Worm (Caenorhabditis elegans) whole organism, L4 larva: ENCODE results near the gene lec-12.
A peak's percentile ranks its signal among the peaks of the same experiment; 100 is the strongest.

ENCODE experiments used
- F49E8.2 ChIP-seq: sonication (generic microtip); optimal IDR thresholded peaks from 2 replicates; lab custom pipeline; 2016; ENCODE audit warnings: missing compliant biosample characterization, mild to moderate bottlenecking, missing genetic modification characterization, borderline replicate concordance
- T20F7.1 ChIP-seq: fragments of 200-800 bp; sonication (Bioruptor generic); optimal IDR thresholded peaks from 2 replicates; lab custom pipeline; 2018; ENCODE audit warnings: mild to moderate bottlenecking, missing genetic modification characterization, missing compliant biosample characterization
- T26A8.4 ChIP-seq: fragments of 200-800 bp; sonication (Bioruptor generic); IDR thresholded peaks from 2 replicates; pipeline ENCODE4 v1.3.6; 2022; ENCODE audit warnings: missing genetic modification characterization, missing compliant biosample characterization
- Y5F2A.4 ChIP-seq: fragments of 200-800 bp; sonication (Bioruptor generic); optimal IDR thresholded peaks from 2 replicates; lab custom pipeline; 2018; ENCODE audit warnings: mild to moderate bottlenecking, missing genetic modification characterization, missing compliant biosample characterization
- aha-1 ChIP-seq: fragments of 150-350 bp; peaks from one replicate; lab custom pipeline; 2014; ENCODE audit warnings: missing biosample characterization, missing genetic modification characterization
- aly-2 ChIP-seq: sonication (generic microtip); optimal IDR thresholded peaks from 2 replicates; lab custom pipeline; 2018; ENCODE audit warnings: missing biosample characterization, missing genetic modification characterization
- ama-1 ChIP-seq: fragments of 150-350 bp; optimal IDR thresholded peaks from 2 replicates; lab custom pipeline; 2014; ENCODE audit warnings: inconsistent platforms, mixed read lengths
- ceh-20 ChIP-seq: fragments of 200-800 bp; sonication (Bioruptor generic); IDR thresholded peaks from 2 replicates; pipeline ENCODE4 v1.3.6; 2022; ENCODE audit warnings: missing genetic modification reagents, missing genetic modification characterization, missing compliant biosample characterization
- ceh-32 ChIP-seq: sonication (generic microtip); optimal IDR thresholded peaks from 2 replicates; lab custom pipeline; 2016; ENCODE audit warnings: mild to moderate bottlenecking, missing genetic modification characterization, missing compliant biosample characterization; ENCODE audit not compliant: poor library complexity
- ceh-82 ChIP-seq: sonication (generic microtip); optimal IDR thresholded peaks from 2 replicates; lab custom pipeline; 2017; ENCODE audit warnings: missing biosample characterization, missing genetic modification characterization
- ces-1 ChIP-seq: fragments of 150-350 bp; sonication (generic microtip); optimal IDR thresholded peaks from 4 replicates; lab custom pipeline; 2014; ENCODE audit warnings: missing biosample characterization, missing genetic modification reagents, missing genetic modification characterization
- daf-12 ChIP-seq: fragments of 150-350 bp; optimal IDR thresholded peaks from 2 replicates; lab custom pipeline; 2014; ENCODE audit warnings: missing biosample characterization, missing genetic modification reagents, missing genetic modification characterization
- daf-16 ChIP-seq, 3 experiments: sonication (generic microtip); optimal IDR thresholded peaks; 2 replicates each; lab custom pipeline; 2016 to 2017; ENCODE audit warnings: missing genetic modification characterization in 3 of 3, missing genetic modification reagents in 3 of 3, mild to moderate bottlenecking in 2 of 3, missing compliant biosample characterization in 2 of 3, missing biosample characterization in 1 of 3, moderate library complexity in 1 of 3
- dmd-6 ChIP-seq: fragments of 200-800 bp; sonication (Bioruptor generic); IDR thresholded peaks from 2 replicates; pipeline ENCODE4 v1.3.6; 2022; ENCODE audit warnings: missing genetic modification reagents, missing genetic modification characterization, missing compliant biosample characterization
- dmd-9 ChIP-seq: fragments of 200-800 bp; sonication (Bioruptor generic); IDR thresholded peaks from 2 replicates; pipeline ENCODE4 v1.3.6; 2022; ENCODE audit warnings: missing genetic modification reagents, missing genetic modification characterization, missing compliant biosample characterization
- dpl-1 ChIP-seq: fragments of 150-350 bp; optimal IDR thresholded peaks from 2 replicates; lab custom pipeline; 2014; ENCODE audit warnings: missing biosample characterization, missing genetic modification reagents, missing genetic modification characterization
- duxl-1 ChIP-seq: sonication (generic microtip); optimal IDR thresholded peaks from 2 replicates; lab custom pipeline; 2016; ENCODE audit warnings: mild to moderate bottlenecking, missing genetic modification characterization, moderate library complexity, missing compliant biosample characterization; ENCODE audit not compliant: poor library complexity
- dve-1 ChIP-seq: sonication (generic microtip); optimal IDR thresholded peaks from 2 replicates; lab custom pipeline; 2017; ENCODE audit warnings: antibody characterized with exemption, mild to moderate bottlenecking, missing genetic modification characterization, missing compliant biosample characterization; ENCODE audit not compliant: insufficient read depth
- egl-27 ChIP-seq: sonication (generic microtip); optimal IDR thresholded peaks from 3 replicates; lab custom pipeline; 2017; ENCODE audit warnings: missing biosample characterization, missing genetic modification reagents, missing genetic modification characterization
- fkh-10 ChIP-seq: fragments of 150-350 bp; optimal IDR thresholded peaks from 2 replicates; lab custom pipeline; 2014; ENCODE audit warnings: missing biosample characterization, missing genetic modification reagents, missing genetic modification characterization
- hlh-30 ChIP-seq: sonication (generic microtip); optimal IDR thresholded peaks from 2 replicates; lab custom pipeline; 2017; ENCODE audit warnings: antibody characterized with exemption, mild to moderate bottlenecking, missing genetic modification characterization, missing compliant biosample characterization; ENCODE audit not compliant: insufficient read depth
- hmg-1.1 ChIP-seq: fragments of 200-800 bp; sonication (Bioruptor generic); IDR thresholded peaks from 2 replicates; pipeline ENCODE4 v1.3.6; 2022; ENCODE audit warnings: missing genetic modification reagents, missing genetic modification characterization, missing compliant biosample characterization
- jun-1 ChIP-seq: fragments of 150-350 bp; optimal IDR thresholded peaks from 2 replicates; lab custom pipeline; 2014; ENCODE audit warnings: missing biosample characterization, missing genetic modification reagents, missing genetic modification characterization
- lin-15B ChIP-seq: fragments of 150-350 bp; sonication (generic microtip); optimal IDR thresholded peaks from 3 replicates; lab custom pipeline; 2014; ENCODE audit warnings: missing biosample characterization, missing genetic modification characterization
- lin-29 ChIP-seq: fragments of 200-800 bp; sonication (Bioruptor generic); IDR thresholded peaks from 2 replicates; pipeline ENCODE4 v1.3.6; 2022; ENCODE audit warnings: missing genetic modification reagents, missing genetic modification characterization, missing compliant biosample characterization
- lin-38 ChIP-seq: fragments of 200-800 bp; sonication (Bioruptor generic); IDR thresholded peaks from 2 replicates; pipeline ENCODE4 v1.3.6; 2022; ENCODE audit warnings: missing genetic modification reagents, missing genetic modification characterization, missing compliant biosample characterization
- lir-3 ChIP-seq: sonication (generic microtip); optimal IDR thresholded peaks from 2 replicates; lab custom pipeline; 2016; ENCODE audit warnings: mild to moderate bottlenecking, missing genetic modification characterization, missing compliant biosample characterization
- lsy-2 ChIP-seq, 2 experiments: fragments of 150-350 bp in 1 of 2; sonication (generic microtip) in 1 of 2; optimal IDR thresholded peaks; 2 replicates each; lab custom pipeline; 2014 to 2017; ENCODE audit warnings: missing biosample characterization in 2 of 2, missing genetic modification characterization in 2 of 2
- mep-1 ChIP-seq: fragments of 150-350 bp; sonication (generic microtip); optimal IDR thresholded peaks from 3 replicates; lab custom pipeline; 2014; ENCODE audit warnings: missing biosample characterization, missing genetic modification characterization
- mes-2 ChIP-seq: sonication (generic microtip); optimal IDR thresholded peaks from 2 replicates; lab custom pipeline; 2016; ENCODE audit warnings: missing genotype, mild to moderate bottlenecking, missing genetic modification characterization, missing compliant biosample characterization; ENCODE audit not compliant: poor library complexity, severe bottlenecking
- nhr-10 ChIP-seq: fragments of 150-350 bp; optimal IDR thresholded peaks from 2 replicates; lab custom pipeline; 2014; ENCODE audit warnings: missing biosample characterization, missing genetic modification characterization
- nhr-102 ChIP-seq: sonication (generic microtip); optimal IDR thresholded peaks from 2 replicates; lab custom pipeline; 2016; ENCODE audit warnings: mild to moderate bottlenecking, missing genetic modification characterization, moderate library complexity, missing compliant biosample characterization
- nhr-111 ChIP-seq: fragments of 200-800 bp; sonication (Bioruptor generic); optimal IDR thresholded peaks from 2 replicates; lab custom pipeline; 2018; ENCODE audit warnings: mild to moderate bottlenecking, missing genetic modification characterization, missing compliant biosample characterization
- nhr-6 ChIP-seq: fragments of 150-350 bp; optimal IDR thresholded peaks from 2 replicates; lab custom pipeline; 2014; ENCODE audit warnings: missing biosample characterization, missing genetic modification characterization
- rbr-2 ChIP-seq: sonication (generic microtip); optimal IDR thresholded peaks from 2 replicates; lab custom pipeline; 2016; ENCODE audit warnings: missing genotype, missing genetic modification characterization, missing compliant biosample characterization
- saeg-2 ChIP-seq: fragments of 200-800 bp; sonication (Bioruptor generic); IDR thresholded peaks from 2 replicates; pipeline ENCODE4 v1.3.6; 2022; ENCODE audit warnings: missing genetic modification reagents, missing genetic modification characterization, missing compliant biosample characterization
- set-16 ChIP-seq: fragments of 200-800 bp; sonication (Bioruptor generic); IDR thresholded peaks from 2 replicates; pipeline ENCODE4 v1.3.6; 2022; ENCODE audit warnings: missing genetic modification reagents, missing genetic modification characterization, missing compliant biosample characterization
- skn-1 ChIP-seq: fragments of 150-350 bp; optimal IDR thresholded peaks from 2 replicates; lab custom pipeline; 2014; ENCODE audit warnings: missing biosample characterization, missing genetic modification characterization
- snpc-4 ChIP-seq: fragments of 150-350 bp; optimal IDR thresholded peaks from 2 replicates; lab custom pipeline; 2014; ENCODE audit warnings: missing biosample characterization, missing genetic modification characterization
- spr-1 ChIP-seq: sonication (generic microtip); optimal IDR thresholded peaks from 2 replicates; lab custom pipeline; 2016; ENCODE audit warnings: mild to moderate bottlenecking, missing genetic modification characterization, missing compliant biosample characterization
- tra-1 ChIP-seq: fragments of 200-800 bp; sonication (Bioruptor generic); IDR thresholded peaks from 2 replicates; pipeline ENCODE4 v1.3.6; 2022; ENCODE audit warnings: missing genetic modification reagents, missing genetic modification characterization, missing compliant biosample characterization
- unc-39 ChIP-seq: sonication (generic microtip); optimal IDR thresholded peaks from 2 replicates; lab custom pipeline; 2017; ENCODE audit warnings: missing biosample characterization, missing genetic modification characterization
- zfp-3 ChIP-seq: fragments of 200-800 bp; sonication (Bioruptor generic); conservative IDR thresholded peaks from 2 replicates; pipeline ENCODE4 v1.3.6; 2022; ENCODE audit warnings: missing genetic modification reagents, missing genetic modification characterization, missing compliant biosample characterization
- zip-2 ChIP-seq: fragments of 150-350 bp; optimal IDR thresholded peaks from 2 replicates; lab custom pipeline; 2014; ENCODE audit warnings: missing biosample characterization, missing genetic modification characterization
- ztf-11 ChIP-seq: fragments of 150-350 bp; optimal IDR thresholded peaks from 2 replicates; lab custom pipeline; 2014; ENCODE audit warnings: missing biosample characterization, missing genetic modification characterization
- ztf-7 ChIP-seq: fragments of 150-350 bp; optimal IDR thresholded peaks from 2 replicates; lab custom pipeline; 2014; ENCODE audit warnings: missing biosample characterization, missing genetic modification characterization

The lec-12 gene

DNA sequence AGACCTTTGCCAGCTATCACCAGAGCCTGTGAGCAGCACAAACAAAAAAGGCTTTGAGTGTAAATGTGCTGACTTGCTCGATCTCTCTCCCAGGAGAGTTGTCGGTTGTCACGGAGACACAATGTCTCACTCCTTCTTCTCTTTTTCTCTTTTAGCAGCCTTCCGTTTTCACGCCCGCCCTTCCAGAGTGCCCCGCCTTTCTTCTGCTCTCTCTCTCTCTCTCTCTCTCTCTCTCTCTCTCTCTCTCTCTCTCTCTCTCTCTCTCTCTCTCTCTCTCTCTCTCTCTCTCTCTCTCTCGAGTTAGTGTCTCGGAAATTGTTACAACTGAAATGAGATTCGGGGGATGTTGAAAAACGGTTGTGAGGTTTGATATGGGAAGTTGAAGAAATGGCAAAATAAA lies 30.7 kb upstream of the lec-12 start:
- TF ChIP-seq saeg-2 (GFP tag; lab: Robert Waterston, UW) (no peak), set-16 (GFP tag; lab: Robert Waterston, UW) (peak; percentile 77)

DNA sequence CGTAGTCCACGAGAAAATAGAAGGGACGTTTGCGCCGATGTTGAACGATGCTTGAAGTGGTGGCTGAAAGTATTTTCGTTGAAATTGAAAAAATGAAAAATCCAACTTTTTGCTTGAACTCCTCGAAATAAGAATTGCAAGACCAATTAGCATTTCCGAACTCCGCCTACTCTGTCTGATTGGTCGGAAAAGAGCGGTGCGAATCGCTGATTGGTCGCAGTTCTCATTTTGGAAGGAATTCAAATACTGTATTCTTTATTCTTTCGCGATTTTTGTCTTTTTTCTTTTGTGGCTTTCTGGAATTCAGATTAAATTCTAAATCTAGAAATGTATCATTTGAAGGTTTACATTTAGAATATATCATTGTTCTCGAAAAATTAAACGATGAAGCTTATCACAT lies 29.7 kb upstream of the lec-12 start:
- TF ChIP-seq daf-16 (GFP tag; optimal IDR thresholded peaks at IDR 0.05; lab: Kevin White, UChicago) (no peak), daf-16 (tag; optimal IDR thresholded peaks at IDR 0.05; lab: Kevin White, UChicago) (no peak), dve-1 (tag; lab: Kevin White, UChicago) (no peak), aha-1 (tag; lab: Kevin White, UChicago) (peak; percentile 12)

DNA sequence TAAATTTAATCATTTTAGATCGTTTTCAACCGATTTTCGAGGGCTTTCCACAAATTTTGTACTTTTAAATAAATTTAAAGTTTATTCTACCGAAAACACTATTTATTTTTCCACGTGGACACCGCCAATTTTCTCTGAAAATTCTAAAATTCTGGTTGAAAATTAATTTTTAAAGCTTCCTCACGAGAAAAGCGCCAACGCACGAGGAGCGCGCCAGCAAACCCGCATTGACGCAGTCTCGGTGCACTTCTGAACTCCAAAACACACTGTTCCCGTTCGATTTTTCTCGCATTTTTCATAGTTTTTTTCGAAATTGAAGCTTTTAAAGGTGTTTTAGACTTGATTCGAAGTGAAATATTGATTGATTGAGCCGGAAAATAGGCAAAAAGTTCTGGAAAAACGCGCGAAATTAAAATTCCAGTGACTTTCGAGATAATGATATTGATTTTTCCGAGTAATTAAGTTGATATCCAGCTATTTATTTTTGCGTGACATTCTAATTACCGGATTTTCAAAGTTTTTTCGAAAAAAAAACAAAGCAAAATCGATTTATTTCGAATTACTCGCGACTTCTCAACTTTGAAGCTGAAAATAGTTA lies 27.2 kb upstream of the lec-12 start, which contains the start of gene cul-3:
Gene cul-3, plus strand, starts transcription at position 548 of the 598 bp plus-strand sequence.
- TF ChIP-seq unc-39 (tag; lab: Kevin White, UChicago) (no peak), Y5F2A.4 (no peak), nhr-10 (tag; lab: Kevin White, UChicago) (no peak), ztf-7 (tag; lab: Kevin White, UChicago) (peak; percentile 17), daf-12 (no peak), snpc-4 (tag; lab: Kevin White, UChicago) (no peak), lir-3 (tag; lab: Kevin White, UChicago) (no peak), F49E8.2 (tag; lab: Kevin White, UChicago) (peak; percentile 14), ces-1 (GFP tag; lab: Kevin White, UChicago) (no peak), ceh-20 (GFP tag; lab: Robert Waterston, UW) (0 out of 2 replicates have a peak, but pooled peaks have one; percentile 21), rbr-2 (peak; percentile 42), egl-27 (tag; lab: Kevin White, UChicago) (no peak), spr-1 (tag; lab: Kevin White, UChicago) (no peak), lin-38 (GFP tag; lab: Robert Waterston, UW) (peak; percentile 68), T26A8.4 (peak; percentile 49; the same call in 1 of the 2 replicates), hmg-1.1 (peak; percentile 57; the same call in 1 of the 2 replicates), lin-29 (GFP tag; lab: Robert Waterston, UW) (no peak), nhr-102 (tag; lab: Kevin White, UChicago) (peak; percentile 32), zfp-3 (GFP tag; lab: Robert Waterston, UW) (no peak), ama-1 (peak; percentile 21), daf-16 (GFP tag; optimal IDR thresholded peaks at IDR 0.05; lab: Kevin White, UChicago) (no peak), daf-16 (tag; optimal IDR thresholded peaks at IDR 0.05; lab: Kevin White, UChicago) (peak; percentile 11), dve-1 (tag; lab: Kevin White, UChicago) (peak; percentile 62), tra-1 (GFP tag; lab: Robert Waterston, UW) (no peak), zip-2 (tag; lab: Kevin White, UChicago) (no peak), mep-1 (tag; lab: Kevin White, UChicago) (peak; percentile 59), ceh-32 (no peak), T20F7.1 (GFP tag; lab: Kevin White, UChicago) (no peak), lsy-2 (tag; optimal IDR thresholded peaks at IDR 0.05; lab: Kevin White, UChicago) (peak in 1 of 2 experiments; percentile 68), nhr-6 (tag; lab: Kevin White, UChicago) (peak; percentile 39), lin-15B (tag; lab: Kevin White, UChicago) (no peak), duxl-1 (tag; lab: Kevin White, UChicago) (peak; percentile 45), dmd-6 (GFP tag; lab: Robert Waterston, UW) (peak; percentile 17; the same call in 1 of the 2 replicates), nhr-111 (no peak), dmd-9 (no peak), hlh-30 (tag; lab: Kevin White, UChicago) (peak; percentile 25), jun-1 (tag; lab: Kevin White, UChicago) (peak; percentile 27), aly-2 (tag; lab: Kevin White, UChicago) (no peak), dpl-1 (peak; percentile 67), fkh-10 (GFP tag; lab: Kevin White, UChicago) (no peak), mes-2 (tag; lab: Kevin White, UChicago) (no peak), ztf-11 (tag; lab: Kevin White, UChicago) (no peak), skn-1 (tag; lab: Kevin White, UChicago) (no peak), ceh-82 (tag; lab: Kevin White, UChicago) (no peak)
